Worm (Caenorhabditis elegans) whole organism, late embryonic: Measurements from ENCODE around the gene ipla-6.

ENCODE experiments used
- C08G9.2 ChIP-seq: sonication (generic microtip); optimal IDR thresholded peaks from 2 replicates; lab custom pipeline; 2016; ENCODE audit warnings: mild to moderate bottlenecking, missing genetic modification characterization, moderate library complexity, missing compliant biosample characterization
- F13H6.1 ChIP-seq: sonication (generic microtip); optimal IDR thresholded peaks from 2 replicates; lab custom pipeline; 2016; ENCODE audit warnings: missing genetic modification characterization, missing compliant biosample characterization
- ahr-1 ChIP-seq: sonication (generic microtip); optimal IDR thresholded peaks from 2 replicates; lab custom pipeline; 2016; ENCODE audit warnings: missing genetic modification characterization, missing compliant biosample characterization
- ceh-14 ChIP-seq: sonication (generic microtip); optimal IDR thresholded peaks from 2 replicates; lab custom pipeline; 2016; ENCODE audit warnings: missing genotype, missing genetic modification characterization, missing compliant biosample characterization
- ceh-19 ChIP-seq: fragments of 200-800 bp; sonication (Bioruptor generic); optimal IDR thresholded peaks from 2 replicates; lab custom pipeline; 2018; ENCODE audit warnings: mild to moderate bottlenecking, missing genetic modification characterization, missing compliant biosample characterization
- ceh-22 ChIP-seq: sonication (generic microtip); optimal IDR thresholded peaks from 2 replicates; lab custom pipeline; 2017; ENCODE audit warnings: missing biosample characterization, missing genetic modification characterization
- ceh-30 ChIP-seq: fragments of 150-350 bp; optimal IDR thresholded peaks from 2 replicates; lab custom pipeline; 2014; ENCODE audit warnings: missing biosample characterization, missing genetic modification characterization
- ceh-31 ChIP-seq: sonication (generic microtip); optimal IDR thresholded peaks from 2 replicates; lab custom pipeline; 2016; ENCODE audit warnings: missing genetic modification characterization, missing compliant biosample characterization
- ceh-45 ChIP-seq: fragments of 200-800 bp; sonication (Bioruptor generic); IDR thresholded peaks from 2 replicates; pipeline ENCODE4 v1.3.6; 2022; ENCODE audit warnings: missing genetic modification reagents, missing genetic modification characterization, missing compliant biosample characterization
- ceh-6 ChIP-seq: fragments of 200-800 bp; sonication (Bioruptor generic); optimal IDR thresholded peaks from 2 replicates; lab custom pipeline; 2018; ENCODE audit warnings: mild to moderate bottlenecking, missing genetic modification characterization, missing compliant biosample characterization
- che-1 ChIP-seq: sonication (generic microtip); optimal IDR thresholded peaks from 2 replicates; lab custom pipeline; 2016; ENCODE audit warnings: mild to moderate bottlenecking, missing genetic modification characterization, missing compliant biosample characterization
- elt-2 ChIP-seq: sonication (generic microtip); optimal IDR thresholded peaks from 2 replicates; lab custom pipeline; 2016; ENCODE audit warnings: missing genetic modification reagents, missing genetic modification characterization, missing compliant biosample characterization
- ets-4 ChIP-seq: sonication (generic microtip); optimal IDR thresholded peaks from 2 replicates; lab custom pipeline; 2016; ENCODE audit warnings: missing genetic modification characterization, missing compliant biosample characterization
- eyg-1 ChIP-seq: sonication (generic microtip); optimal IDR thresholded peaks from 2 replicates; lab custom pipeline; 2016; ENCODE audit warnings: missing genotype, missing genetic modification characterization, missing compliant biosample characterization
- fax-1 ChIP-seq: sonication (generic microtip); optimal IDR thresholded peaks from 2 replicates; lab custom pipeline; 2016; ENCODE audit warnings: missing genotype, missing genetic modification characterization, missing compliant biosample characterization
- fkh-10 ChIP-seq: fragments of 150-350 bp; optimal IDR thresholded peaks from 2 replicates; lab custom pipeline; 2014; ENCODE audit warnings: missing biosample characterization, missing genetic modification reagents, missing genetic modification characterization
- gmeb-2 ChIP-seq: sonication (generic microtip); optimal IDR thresholded peaks from 2 replicates; lab custom pipeline; 2016; ENCODE audit warnings: missing genetic modification characterization, inconsistent platforms, missing compliant biosample characterization
- hlh-15 ChIP-seq: sonication (generic microtip); optimal IDR thresholded peaks from 2 replicates; lab custom pipeline; 2016; ENCODE audit warnings: missing genetic modification characterization, missing compliant biosample characterization
- hlh-30 ChIP-seq: sonication (generic microtip); optimal IDR thresholded peaks from 2 replicates; lab custom pipeline; 2017; ENCODE audit warnings: antibody characterized with exemption, missing genetic modification characterization, missing compliant biosample characterization; ENCODE audit not compliant: insufficient read depth
- hlh-6 ChIP-seq: sonication (generic microtip); optimal IDR thresholded peaks from 2 replicates; lab custom pipeline; 2016; ENCODE audit warnings: missing genotype, missing genetic modification characterization, missing compliant biosample characterization
- lim-6 ChIP-seq: sonication (generic microtip); optimal IDR thresholded peaks from 2 replicates; lab custom pipeline; 2016; ENCODE audit warnings: missing genetic modification characterization, missing compliant biosample characterization
- lin-11 ChIP-seq: fragments of 200-800 bp; sonication (Bioruptor generic); optimal IDR thresholded peaks from 2 replicates; lab custom pipeline; 2018; ENCODE audit warnings: mild to moderate bottlenecking, missing genetic modification characterization, missing compliant biosample characterization
- mec-3 ChIP-seq: sonication (generic microtip); optimal IDR thresholded peaks from 2 replicates; lab custom pipeline; 2016; ENCODE audit warnings: borderline replicate concordance, missing genetic modification characterization, missing compliant biosample characterization
- nhr-232 ChIP-seq: sonication (generic microtip); optimal IDR thresholded peaks from 2 replicates; lab custom pipeline; 2016; ENCODE audit warnings: missing genetic modification characterization, missing compliant biosample characterization
- pha-2 ChIP-seq: sonication (generic microtip); optimal IDR thresholded peaks from 2 replicates; lab custom pipeline; 2017; ENCODE audit warnings: mild to moderate bottlenecking, missing genetic modification characterization, missing compliant biosample characterization
- pqm-1 ChIP-seq: sonication (generic microtip); optimal IDR thresholded peaks from 2 replicates; lab custom pipeline; 2016; ENCODE audit warnings: missing genetic modification characterization, missing compliant biosample characterization
- rnt-1 ChIP-seq: sonication (generic microtip); optimal IDR thresholded peaks from 2 replicates; lab custom pipeline; 2016; ENCODE audit warnings: missing genetic modification characterization, missing compliant biosample characterization
- sdc-2 ChIP-seq: sonication (generic microtip); optimal IDR thresholded peaks from 2 replicates; lab custom pipeline; 2016; ENCODE audit warnings: missing genotype, missing genetic modification characterization, missing compliant biosample characterization
- sox-4 ChIP-seq: sonication (generic microtip); optimal IDR thresholded peaks from 2 replicates; lab custom pipeline; 2017; ENCODE audit warnings: mild to moderate bottlenecking, missing genetic modification characterization, inconsistent platforms, missing compliant biosample characterization
- tbx-2 ChIP-seq: sonication (generic microtip); optimal IDR thresholded peaks from 2 replicates; lab custom pipeline; 2016; ENCODE audit warnings: missing genetic modification characterization, missing compliant biosample characterization
- unc-42 ChIP-seq: sonication (generic microtip); optimal IDR thresholded peaks from 2 replicates; lab custom pipeline; 2016; ENCODE audit warnings: missing genotype, missing genetic modification characterization, missing compliant biosample characterization
- ztf-16 ChIP-seq: sonication (generic microtip); optimal IDR thresholded peaks from 2 replicates; lab custom pipeline; 2017; ENCODE audit warnings: missing genetic modification characterization, missing compliant biosample characterization

Gene ipla-6

ce11 chrIV:6361668-6362067 lies 24.2 kb downstream of the ipla-6 start, which contains the start of gene Y73B6BL.47:
Gene Y73B6BL.47 (plus strand): TSS chrIV:6361968.
- no peak for TF ChIP-seq ceh-14 (tag; lab: Kevin White, UChicago)
- peak; percentile 13 for TF ChIP-seq unc-42 (tag; lab: Kevin White, UChicago)

ce11 chrIV:6363604-6364003 lies 26.2 kb downstream of the ipla-6 start:
- TF ChIP-seq ceh-30 (tag; lab: Kevin White, UChicago) (no peak), unc-42 (tag; lab: Kevin White, UChicago) (peak; percentile 90), pqm-1 (no peak), elt-2 (no peak)

ce11 chrIV:6365045-6365444 lies 27.6 kb downstream of the ipla-6 start, which contains the start of gene Y73B6BL.270:
Gene Y73B6BL.270 (plus strand): TSS chrIV:6365345.
- TF ChIP-seq ztf-16 (tag; lab: Kevin White, UChicago) (no peak), che-1 (tag; lab: Kevin White, UChicago) (no peak), lin-11 (tag; lab: Kevin White, UChicago) (no peak), ceh-19 (no peak), pha-2 (tag; lab: Kevin White, UChicago) (no peak), ets-4 (tag; lab: Kevin White, UChicago) (no peak), eyg-1 (tag; lab: Kevin White, UChicago) (no peak), hlh-6 (tag; lab: Kevin White, UChicago) (no peak), sox-4 (tag; lab: Kevin White, UChicago) (no peak), lim-6 (no peak), ceh-30 (tag; lab: Kevin White, UChicago) (no peak), hlh-15 (tag; lab: Kevin White, UChicago) (no peak)

ce11 chrIV:6366032-6366431 lies 28.6 kb downstream of the ipla-6 start:
- peak; percentile 36 for TF ChIP-seq fkh-10 (GFP tag; lab: Kevin White, UChicago)
- TF ChIP-seq eyg-1 (tag; lab: Kevin White, UChicago), result no peak
- TF ChIP-seq ceh-14 (tag; lab: Kevin White, UChicago), result no peak
- TF ChIP-seq fax-1, result no peak
- TF ChIP-seq ahr-1 (tag; lab: Kevin White, UChicago), result no peak
- no peak for TF ChIP-seq ceh-45 (GFP tag; lab: Robert Waterston, UW)
- TF ChIP-seq unc-42 (tag; lab: Kevin White, UChicago), result peak; percentile 94
- TF ChIP-seq nhr-232 (tag; lab: Kevin White, UChicago), result no peak
- TF ChIP-seq lim-6, result no peak
- no peak for TF ChIP-seq sox-4 (tag; lab: Kevin White, UChicago)
- no peak for TF ChIP-seq elt-2
- no peak for TF ChIP-seq F13H6.1 (tag; lab: Kevin White, UChicago)
- TF ChIP-seq pha-2 (tag; lab: Kevin White, UChicago), result no peak
- TF ChIP-seq, all 69 proteins: peak for 2

ce11 chrIV:6369489-6369888 lies 32.0 kb downstream of the ipla-6 start:
- TF ChIP-seq fkh-10 (GFP tag; lab: Kevin White, UChicago) (no peak), lin-11 (tag; lab: Kevin White, UChicago) (no peak), ets-4 (tag; lab: Kevin White, UChicago) (no peak), tbx-2 (tag; lab: Kevin White, UChicago) (peak; percentile 13), C08G9.2 (tag; lab: Kevin White, UChicago) (peak; percentile 42), ceh-31 (tag; lab: Kevin White, UChicago) (peak; percentile 56), ceh-22 (tag; lab: Kevin White, UChicago) (no peak), mec-3 (tag; lab: Kevin White, UChicago) (no peak), unc-42 (tag; lab: Kevin White, UChicago) (peak; percentile 43), gmeb-2 (tag; lab: Kevin White, UChicago) (no peak), ceh-6 (GFP tag; lab: Kevin White, UChicago) (no peak), lim-6 (no peak), rnt-1 (tag; lab: Kevin White, UChicago) (no peak), sdc-2 (no peak), hlh-30 (no peak)
